Worm (Caenorhabditis elegans): ENCODE data around the gene T05C1.2.
A peak's percentile ranks its signal among the peaks of the same experiment; 100 is the strongest.

T05C1.2 gene

ce11 chrII:4433146-4433545, 48.8 kb downstream of the T05C1.2 start, which contains the start of gene nhr-109:
Gene nhr-109 (plus strand): TSS chrII:4433367.
- TF ChIP-seq ztf-11 (tag; optimal IDR thresholded peaks at IDR 0.05), result no peak
- no peak for TF ChIP-seq ZK546.5 (tag; optimal IDR thresholded peaks at IDR 0.05)
- no peak for TF ChIP-seq ceh-9 (tag; optimal IDR thresholded peaks at IDR 0.05)
- TF ChIP-seq hmg-11 (tag; optimal IDR thresholded peaks at IDR 0.05), result no peak
- TF ChIP-seq nhr-237 (tag; optimal IDR thresholded peaks at IDR 0.05), result no peak
- no peak for TF ChIP-seq aly-2 (tag; optimal IDR thresholded peaks at IDR 0.05)
- no peak for TF ChIP-seq snpc-4 (tag; optimal IDR thresholded peaks at IDR 0.05)
- TF ChIP-seq fos-1 (tag; optimal IDR thresholded peaks at IDR 0.05), result no peak
- TF ChIP-seq elt-1 (tag; optimal IDR thresholded peaks at IDR 0.05), result no peak
- peak; percentile 40 for TF ChIP-seq pqm-1 (tag; optimal IDR thresholded peaks at IDR 0.05)
- peak; percentile 59 for TF ChIP-seq elt-2 (tag; optimal IDR thresholded peaks at IDR 0.05)
- no peak for TF ChIP-seq nfya-1 (tag; optimal IDR thresholded peaks at IDR 0.05; ENCODE audit: insufficient read depth)
- TF ChIP-seq nhr-12 (tag; optimal IDR thresholded peaks at IDR 0.05), result no peak
- TF ChIP-seq mml-1 (tag; optimal IDR thresholded peaks at IDR 0.05), result no peak
- no peak for TF ChIP-seq nhr-77 (tag; optimal IDR thresholded peaks at IDR 0.05)

Measured in whole organism, L3 larva.